Fruit fly (Drosophila melanogaster) whole organism, pupa: ENCODE results near the gene Eip75B.

Experiments used
- CG10348 ChIP-seq: fragments of 200-800 bp; sonication (Bioruptor generic); IDR thresholded peaks from 2 replicates; pipeline ENCODE4 v1.3.6; 2022; ENCODE audit warnings: missing biosample characterization, missing genetic modification characterization
- CG12605 ChIP-seq: fragments of 200-800 bp; sonication (Bioruptor generic); IDR thresholded peaks from 2 replicates; pipeline ENCODE4 v1.3.6; 2022; ENCODE audit warnings: missing biosample characterization, missing genetic modification characterization
- CG8159 ChIP-seq: fragments of 200-800 bp; sonication (Bioruptor generic); optimal IDR thresholded peaks from 3 replicates; lab custom pipeline; 2018; ENCODE audit warnings: missing biosample characterization, mild to moderate bottlenecking, missing genetic modification characterization, moderate library complexity
- CG9948 ChIP-seq: fragments of 200-800 bp; sonication (Bioruptor generic); optimal IDR thresholded peaks from 2 replicates; lab custom pipeline; 2018; ENCODE audit warnings: missing biosample characterization, mild to moderate bottlenecking, missing genetic modification characterization, moderate library complexity
- EcR ChIP-seq: fragments of 200-800 bp; sonication (Bioruptor generic); optimal IDR thresholded peaks from 3 replicates; lab custom pipeline; 2019; ENCODE audit warnings: missing biosample characterization, missing genetic modification characterization, mild to moderate bottlenecking, moderate library complexity, missing genetic modification reagents
- Ets98B ChIP-seq: fragments of 200-800 bp; sonication (Bioruptor generic); IDR thresholded peaks from 2 replicates; pipeline ENCODE4 v1.3.6; 2022; ENCODE audit warnings: missing biosample characterization, missing genetic modification characterization
- rn ChIP-seq: fragments of 200-800 bp; sonication (Bioruptor generic); IDR thresholded peaks from 2 replicates; pipeline ENCODE4 v1.3.6; 2022; ENCODE audit warnings: missing biosample characterization, missing genetic modification characterization

- TF ChIP-seq CG10348 (GFP tag; lab: Robert Waterston, UW) (no peak), Ets98B (GFP tag; lab: Robert Waterston, UW) (no peak), EcR (GFP tag; lab: Kevin White, UChicago) (no peak), CG12605 (GFP tag; lab: Robert Waterston, UW) (no peak), rn (GFP tag; lab: Robert Waterston, UW) (no peak), CG9948 (tag; lab: Kevin White, UChicago) (no peak), CG8159 (tag; lab: Kevin White, UChicago) (no peak)
These were observed 88.1 kb downstream of the Eip75B start for dm6 chr3L:17976349-17976748.
